Worm (Caenorhabditis elegans): ENCODE results near the gene ZK1307.3.

DNA sequence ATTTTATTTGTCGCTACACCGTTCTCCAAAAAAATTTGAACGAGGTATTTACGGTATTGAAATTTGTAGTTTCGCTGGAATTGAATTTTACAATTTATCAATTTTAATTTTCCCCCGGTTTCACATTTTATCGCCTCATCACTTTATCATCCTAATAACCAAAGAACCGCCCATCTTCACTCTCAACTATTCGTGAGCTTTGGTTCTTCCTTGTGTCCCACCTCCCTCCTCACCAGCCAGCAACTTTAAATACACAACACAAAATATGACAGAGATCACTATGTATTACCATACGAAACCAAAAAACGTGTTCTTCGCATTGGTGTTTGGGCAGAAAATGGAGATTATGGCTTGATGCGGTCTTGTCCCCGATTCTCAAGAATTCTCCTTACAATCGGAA is 48.8 kb downstream of the ZK1307.3 start:
- no peak for TF ChIP-seq daf-12 (tag; optimal IDR thresholded peaks at IDR 0.05)
- no peak for TF ChIP-seq ztf-4 (tag; optimal IDR thresholded peaks at IDR 0.05)
- no peak for TF ChIP-seq elt-3 (tag; optimal IDR thresholded peaks at IDR 0.05)
- no peak for TF ChIP-seq nhr-77 (tag; optimal IDR thresholded peaks at IDR 0.05)
- no peak for TF ChIP-seq nhr-11 (tag; optimal IDR thresholded peaks at IDR 0.05)
- TF ChIP-seq skn-1 (tag; optimal IDR thresholded peaks at IDR 0.05): no peak
- TF ChIP-seq nhr-28 (tag; optimal IDR thresholded peaks at IDR 0.05): no peak
- no peak for TF ChIP-seq nhr-76 (tag; optimal IDR thresholded peaks at IDR 0.05)
- TF ChIP-seq nhr-237 (tag; optimal IDR thresholded peaks at IDR 0.05): no peak
